Worm (Caenorhabditis elegans): ENCODE results near the gene mma-1.

mma-1 gene

DNA sequence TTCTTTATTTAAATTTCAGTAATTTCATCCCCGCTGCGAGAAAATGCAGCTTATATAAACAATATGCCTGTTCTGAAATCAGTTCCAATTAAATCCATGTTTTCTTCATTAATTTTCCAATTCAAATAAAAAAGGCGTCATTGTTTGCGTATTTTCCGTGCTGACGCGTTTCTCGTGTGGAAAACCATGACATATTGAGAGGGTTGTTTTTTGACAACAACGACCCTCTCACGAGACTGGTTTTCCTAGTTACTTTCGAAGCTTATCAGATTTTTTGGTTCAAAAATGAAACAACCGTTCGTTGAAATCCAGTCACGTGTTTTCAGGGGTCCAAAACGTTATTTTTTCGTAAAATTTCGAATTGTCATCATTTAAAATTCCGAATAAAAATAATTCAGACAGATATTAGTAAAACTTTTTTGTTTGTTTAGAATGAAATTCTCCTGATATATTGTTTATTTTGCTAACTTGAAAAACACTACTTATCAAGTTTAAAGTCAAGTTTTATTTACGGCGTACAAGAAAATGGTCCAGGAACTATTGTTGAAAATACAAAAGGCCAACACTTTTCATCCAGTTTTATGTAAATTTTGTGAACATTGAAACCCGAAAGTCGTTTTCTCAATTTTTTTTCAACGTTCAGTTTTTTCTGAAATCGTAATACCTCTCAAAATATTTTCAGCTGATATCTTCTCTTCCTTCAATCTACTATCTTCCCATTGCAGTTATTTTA is 3.6 kb upstream of the mma-1 start, which contains the start of gene C14C10.5 (continued):
- TF ChIP-seq F49E8.2 (tag; optimal IDR thresholded peaks at IDR 0.05; ENCODE audit: borderline replicate concordance), result no peak
- TF ChIP-seq dpl-1 (GFP tag; optimal IDR thresholded peaks at IDR 0.05), result no peak
- TF ChIP-seq nhr-237 (tag; optimal IDR thresholded peaks at IDR 0.05), result no peak
- TF ChIP-seq ztf-11 (tag; optimal IDR thresholded peaks at IDR 0.05), result no peak
- TF ChIP-seq egl-27 (tag; optimal IDR thresholded peaks at IDR 0.05), result no peak
- no peak for TF ChIP-seq mep-1 (tag; optimal IDR thresholded peaks at IDR 0.05)
- TF ChIP-seq F44E2.7 (GFP tag; IDR thresholded peaks at IDR 0.05), result no peak
- peak; percentile 38 for TF ChIP-seq hlh-11 (tag; optimal IDR thresholded peaks at IDR 0.05)
- no peak for TF ChIP-seq pqm-1 (tag; optimal IDR thresholded peaks at IDR 0.05)
- no peak for TF ChIP-seq mdt-29 (GFP tag; IDR thresholded peaks at IDR 0.05)
- no peak for TF ChIP-seq nhr-42 (GFP tag; IDR thresholded peaks at IDR 0.05)
- TF ChIP-seq lim-7 (GFP tag; IDR thresholded peaks at IDR 0.05), result no peak
- no peak for TF ChIP-seq nhr-10 (tag; optimal IDR thresholded peaks at IDR 0.05)
- no peak for TF ChIP-seq cey-2 (tag; optimal IDR thresholded peaks at IDR 0.05; ENCODE audit: borderline replicate concordance, insufficient read depth)
- peak; percentile 27 for TF ChIP-seq mes-2 (tag; optimal IDR thresholded peaks at IDR 0.05; ENCODE audit: poor library complexity, severe bottlenecking)
- TF ChIP-seq ceh-62 (tag; optimal IDR thresholded peaks at IDR 0.05), result no peak
- TF ChIP-seq saeg-2 (GFP tag; IDR thresholded peaks at IDR 0.05), result no peak
- TF ChIP-seq hlh-30 (tag; optimal IDR thresholded peaks at IDR 0.05; ENCODE audit: insufficient read depth), result no peak
- no peak for TF ChIP-seq daf-16 (GFP tag; optimal IDR thresholded peaks at IDR 0.05)
- peak; percentile 79 for TF ChIP-seq daf-16 (tag; optimal IDR thresholded peaks at IDR 0.05)
- TF ChIP-seq vab-7 (GFP tag; IDR thresholded peaks at IDR 0.05), result no peak
- no peak for TF ChIP-seq unc-62 (GFP tag; optimal IDR thresholded peaks at IDR 0.05 in 1 of 2)
- no peak for TF ChIP-seq unc-62 (tag; optimal IDR thresholded peaks at IDR 0.05)
- no peak for TF ChIP-seq rbr-2 (tag; optimal IDR thresholded peaks at IDR 0.05)
- no peak; the same call in 1 of the 2 replicates for TF ChIP-seq dmd-6 (GFP tag; IDR thresholded peaks at IDR 0.05)
- TF ChIP-seq nhr-11 (tag; optimal IDR thresholded peaks at IDR 0.05), result no peak
- TF ChIP-seq ceh-44 (GFP tag; IDR thresholded peaks at IDR 0.05), result no peak
- no peak for TF ChIP-seq lin-1 (GFP tag; IDR thresholded peaks at IDR 0.05)
- no peak for TF ChIP-seq aly-2 (tag; optimal IDR thresholded peaks at IDR 0.05)
- TF ChIP-seq ctbp-1 (GFP tag; IDR thresholded peaks at IDR 0.05), result no peak
- TF ChIP-seq php-3 (GFP tag; IDR thresholded peaks at IDR 0.05), result no peak
- peak; percentile 48 for TF ChIP-seq dve-1 (tag; optimal IDR thresholded peaks at IDR 0.05; ENCODE audit: insufficient read depth)
- no peak for TF ChIP-seq R02D3.7 (tag; optimal IDR thresholded peaks at IDR 0.05)
- TF ChIP-seq daf-19 (GFP tag; conservative IDR thresholded peaks at IDR 0.05), result 0 out of 2 replicates have a peak, but pooled peaks have one; percentile 24
- TF ChIP-seq egl-43 (GFP tag; IDR thresholded peaks at IDR 0.05), result no peak
- peak; percentile 41 for TF ChIP-seq T20F7.1 (GFP tag; optimal IDR thresholded peaks at IDR 0.05)

DNA sequence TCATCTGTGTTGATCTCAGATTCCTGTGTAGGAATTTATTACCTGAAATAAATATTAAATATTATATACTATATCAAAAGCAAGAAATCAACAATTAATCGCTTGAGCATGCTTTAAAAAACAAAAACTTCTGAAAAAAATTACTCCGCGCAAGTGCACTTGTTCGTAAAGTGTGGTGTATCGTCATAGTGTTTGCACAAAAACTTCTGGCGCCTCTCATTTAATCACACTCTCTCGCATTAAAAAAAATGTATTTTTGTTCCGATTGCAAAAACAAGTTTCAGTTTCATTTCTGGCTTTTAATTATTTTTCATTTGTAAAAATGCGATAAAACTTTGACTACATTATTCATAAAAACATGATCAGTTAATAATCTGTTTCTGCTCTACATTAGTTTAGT is 3.0 kb upstream of the mma-1 start, which contains the start of the genes C14C10.10 and ril-2:
TSS of gene C14C10.10 (minus strand) at position 19 of the 400 bp plus-strand sequence.
TSS of gene ril-2 (minus strand) at position 48 of the 400 bp plus-strand sequence.
- TF ChIP-seq zip-2 (tag; optimal IDR thresholded peaks at IDR 0.05) (no peak), lsy-2 (tag; optimal IDR thresholded peaks at IDR 0.05) (peak in 1 of 2 experiments; percentile 32), mes-2 (tag; optimal IDR thresholded peaks at IDR 0.05; ENCODE audit: poor library complexity, severe bottlenecking) (peak; percentile 40)

DNA sequence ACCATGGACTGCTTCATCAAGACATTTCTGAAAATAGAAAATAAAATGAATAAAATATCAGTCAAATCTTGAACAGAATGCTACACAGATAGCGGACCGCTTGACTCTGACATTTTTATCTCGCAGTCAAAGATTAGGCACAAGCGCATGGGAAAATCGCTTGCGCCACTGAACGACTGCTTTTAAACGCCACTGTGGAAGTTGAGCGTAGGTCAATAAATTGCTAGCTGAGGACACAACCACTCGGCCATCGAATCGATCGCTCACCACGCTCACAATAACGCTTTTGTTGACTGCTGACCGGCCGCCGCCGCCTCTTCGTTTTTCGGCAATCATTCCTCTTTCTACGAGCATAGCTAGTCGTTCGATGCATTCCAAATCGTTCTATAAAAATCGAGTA is 699 bp upstream of the mma-1 start:
- TF ChIP-seq mdt-29 (GFP tag; IDR thresholded peaks at IDR 0.05) (no peak), rbr-2 (tag; optimal IDR thresholded peaks at IDR 0.05) (peak; percentile 53), ztf-11 (tag; optimal IDR thresholded peaks at IDR 0.05) (no peak), pqm-1 (tag; optimal IDR thresholded peaks at IDR 0.05) (no peak), hmg-1.1 (GFP tag; IDR thresholded peaks at IDR 0.05) (peak; percentile 56), nhr-6 (tag; optimal IDR thresholded peaks at IDR 0.05) (peak; percentile 85), D1046.2 (GFP tag; IDR thresholded peaks at IDR 0.05) (peak; percentile 83), mes-2 (tag; optimal IDR thresholded peaks at IDR 0.05; ENCODE audit: poor library complexity, severe bottlenecking) (peak; percentile 77), nhr-48 (tag; optimal IDR thresholded peaks at IDR 0.05) (peak; percentile 34), aha-1 (tag) (no peak), snpc-1.2 (GFP tag; IDR thresholded peaks at IDR 0.05) (peak; percentile 68), ama-1 (optimal IDR thresholded peaks at IDR 0.05) (no peak), unc-62 (GFP tag; optimal IDR thresholded peaks at IDR 0.05 in 1 of 2) (peak in 1 of 2 experiments; percentile 94), unc-62 (tag; optimal IDR thresholded peaks at IDR 0.05) (no peak), zag-1 (tag; optimal IDR thresholded peaks at IDR 0.05) (no peak), Y5F2A.4 (GFP tag; optimal IDR thresholded peaks at IDR 0.05) (peak; percentile 7), F26F4.8 (GFP tag; conservative IDR thresholded peaks at IDR 0.05) (no peak), aly-2 (tag; optimal IDR thresholded peaks at IDR 0.05) (no peak), saeg-2 (GFP tag; IDR thresholded peaks at IDR 0.05) (peak; percentile 5; the same call in 1 of the 2 replicates)

Measured in whole organism, L4 larva.